Worm (Caenorhabditis elegans) whole organism, mixed stage, embryonic: ENCODE data around the gene skr-18.

Experiments used
- blmp-1 ChIP-seq: fragments of 150-350 bp; optimal IDR thresholded peaks from 2 replicates; lab custom pipeline; 2014; ENCODE audit warnings: missing biosample characterization, missing genetic modification characterization
- ceh-39 ChIP-seq: fragments of 150-350 bp; optimal IDR thresholded peaks from 2 replicates; lab custom pipeline; 2014; ENCODE audit warnings: missing biosample characterization, missing genetic modification characterization
- ceh-43 ChIP-seq: fragments of 200-800 bp; sonication (Bioruptor generic); optimal IDR thresholded peaks from 2 replicates; lab custom pipeline; 2018; ENCODE audit warnings: mild to moderate bottlenecking, missing genetic modification characterization, moderate library complexity, missing compliant biosample characterization
- ceh-83 ChIP-seq: fragments of 200-800 bp; sonication (Bioruptor generic); optimal IDR thresholded peaks from 2 replicates; lab custom pipeline; 2018; ENCODE audit warnings: mild to moderate bottlenecking, missing genetic modification characterization, missing compliant biosample characterization
- cnd-1 ChIP-seq: fragments of 200-800 bp; sonication (Bioruptor generic); optimal IDR thresholded peaks from 2 replicates; lab custom pipeline; 2018; ENCODE audit warnings: mild to moderate bottlenecking, missing genetic modification characterization, missing compliant biosample characterization
- drap-1 ChIP-seq: fragments of 200-800 bp; sonication (Bioruptor generic); optimal IDR thresholded peaks from 3 replicates; lab custom pipeline; 2018; ENCODE audit warnings: mild to moderate bottlenecking, missing genetic modification characterization, missing compliant biosample characterization
- elt-1 ChIP-seq: sonication (generic microtip); optimal IDR thresholded peaks from 2 replicates; lab custom pipeline; 2017; ENCODE audit warnings: missing genetic modification characterization, mild to moderate bottlenecking, missing compliant biosample characterization, antibody characterized with exemption, moderate library complexity, borderline replicate concordance; ENCODE audit not compliant: insufficient read depth
- elt-3 ChIP-seq: fragments of 150-350 bp; optimal IDR thresholded peaks from 2 replicates; lab custom pipeline; 2014; ENCODE audit warnings: missing biosample characterization, missing genetic modification characterization
- flh-1 ChIP-seq: fragments of 200-800 bp; sonication (Bioruptor generic); optimal IDR thresholded peaks from 2 replicates; lab custom pipeline; 2018; ENCODE audit warnings: mild to moderate bottlenecking, missing genetic modification characterization, moderate library complexity, missing compliant biosample characterization
- ham-2 ChIP-seq: fragments of 200-800 bp; sonication (Bioruptor generic); optimal IDR thresholded peaks from 2 replicates; lab custom pipeline; 2018; ENCODE audit warnings: mild to moderate bottlenecking, missing genetic modification characterization, missing compliant biosample characterization
- hlh-1 ChIP-seq: fragments of 150-350 bp; optimal IDR thresholded peaks from 2 replicates; lab custom pipeline; 2014; ENCODE audit warnings: missing biosample characterization, missing genetic modification reagents, missing genetic modification characterization
- lin-13 ChIP-seq: fragments of 150-350 bp; optimal IDR thresholded peaks from 2 replicates; lab custom pipeline; 2014; ENCODE audit warnings: missing biosample characterization, missing genetic modification characterization
- lin-32 ChIP-seq: fragments of 200-800 bp; sonication (Bioruptor generic); optimal IDR thresholded peaks from 2 replicates; lab custom pipeline; 2018; ENCODE audit warnings: mild to moderate bottlenecking, missing genetic modification characterization, missing compliant biosample characterization
- lsy-2 ChIP-seq: fragments of 150-350 bp; optimal IDR thresholded peaks from 2 replicates; lab custom pipeline; 2014; ENCODE audit warnings: missing biosample characterization, missing genetic modification characterization
- mab-5 ChIP-seq: fragments of 150-350 bp; optimal IDR thresholded peaks from 2 replicates; lab custom pipeline; 2014; ENCODE audit warnings: missing biosample characterization, missing genetic modification characterization
- mep-1 ChIP-seq: fragments of 150-350 bp; optimal IDR thresholded peaks from 2 replicates; lab custom pipeline; 2017; ENCODE audit warnings: missing biosample characterization, missing genetic modification reagents, missing genetic modification characterization, inconsistent platforms
- mls-2 ChIP-seq: sonication (generic microtip); optimal IDR thresholded peaks from 2 replicates; lab custom pipeline; 2016; ENCODE audit warnings: mild to moderate bottlenecking, missing genetic modification characterization, moderate library complexity, missing compliant biosample characterization
- nhr-12 ChIP-seq: fragments of 150-350 bp; optimal IDR thresholded peaks from 2 replicates; lab custom pipeline; 2014; ENCODE audit warnings: missing biosample characterization, missing genetic modification characterization
- nhr-2 ChIP-seq: fragments of 150-350 bp; optimal IDR thresholded peaks from 2 replicates; lab custom pipeline; 2014; ENCODE audit warnings: missing biosample characterization, missing genetic modification characterization
- nhr-76 ChIP-seq: sonication (generic microtip); optimal IDR thresholded peaks from 2 replicates; lab custom pipeline; 2017; ENCODE audit warnings: missing biosample characterization, missing genetic modification characterization
- pha-4 ChIP-seq: fragments of 150-350 bp; optimal IDR thresholded peaks from 2 replicates; lab custom pipeline; 2018; ENCODE audit warnings: missing biosample characterization, missing genetic modification reagents, missing genetic modification characterization
- snpc-4 ChIP-seq: fragments of 150-350 bp; optimal IDR thresholded peaks from 2 replicates; lab custom pipeline; 2014; ENCODE audit warnings: missing biosample characterization, missing genetic modification characterization
- sptf-1 ChIP-seq: sonication (generic microtip); optimal IDR thresholded peaks from 2 replicates; lab custom pipeline; 2017; ENCODE audit warnings: mild to moderate bottlenecking, missing genetic modification characterization, moderate library complexity, missing compliant biosample characterization
- tbx-8 ChIP-seq: fragments of 200-800 bp; sonication (Bioruptor generic); optimal IDR thresholded peaks from 2 replicates; lab custom pipeline; 2018; ENCODE audit warnings: mild to moderate bottlenecking, missing genetic modification characterization, moderate library complexity, missing compliant biosample characterization
- unc-120 ChIP-seq: sonication (generic microtip); optimal IDR thresholded peaks from 2 replicates; lab custom pipeline; 2017; ENCODE audit warnings: missing genetic modification characterization, missing compliant biosample characterization; ENCODE audit not compliant: poor library complexity, severe bottlenecking
- unc-39 ChIP-seq: fragments of 150-350 bp; optimal IDR thresholded peaks from 2 replicates; lab custom pipeline; 2014; ENCODE audit warnings: missing biosample characterization, missing genetic modification characterization
- unc-62 ChIP-seq: fragments of 150-350 bp; optimal IDR thresholded peaks from 2 replicates; lab custom pipeline; 2014; ENCODE audit warnings: missing biosample characterization, missing genetic modification reagents, missing genetic modification characterization
- ztf-11 ChIP-seq: fragments of 150-350 bp; optimal IDR thresholded peaks from 2 replicates; lab custom pipeline; 2014; ENCODE audit warnings: missing biosample characterization, missing genetic modification characterization

Gene skr-18

ce11 chrIV:817879-818278 lies 22.6 kb upstream of the skr-18 start:
- TF ChIP-seq unc-39 (no peak), nhr-76 (no peak), hlh-1 (tag; lab: Kevin White, UChicago) (no peak), drap-1 (GFP tag; lab: Kevin White, UChicago) (no peak), elt-3 (tag; lab: Kevin White, UChicago) (no peak), unc-62 (GFP tag; lab: Kevin White, UChicago) (no peak), snpc-4 (tag; lab: Kevin White, UChicago) (no peak), lsy-2 (tag; lab: Kevin White, UChicago) (no peak), mep-1 (tag; lab: Kevin White, UChicago) (no peak), lin-13 (no peak), flh-1 (GFP tag; lab: Kevin White, UChicago) (no peak), cnd-1 (tag; lab: Kevin White, UChicago) (no peak), ceh-43 (GFP tag; lab: Kevin White, UChicago) (no peak), blmp-1 (tag; lab: Kevin White, UChicago) (no peak)

- TF ChIP-seq nhr-12 (tag; lab: Kevin White, UChicago) (no peak), lin-32 (GFP tag; lab: Kevin White, UChicago) (no peak), lsy-2 (tag; lab: Kevin White, UChicago) (no peak), snpc-4 (tag; lab: Kevin White, UChicago) (no peak), tbx-8 (GFP tag; lab: Kevin White, UChicago) (no peak), ceh-43 (GFP tag; lab: Kevin White, UChicago) (no peak), flh-1 (GFP tag; lab: Kevin White, UChicago) (no peak), mep-1 (tag; lab: Kevin White, UChicago) (no peak)
These were observed 11.8 kb upstream of the skr-18 start, which contains the start of gene Y55F3BL.6 for ce11 chrIV:807027-807516. TSS of gene Y55F3BL.6 (minus strand) at chrIV:807077.

ce11 chrIV:805693-806092 lies 10.5 kb upstream of the skr-18 start:
- TF ChIP-seq mls-2 (tag; lab: Kevin White, UChicago): no peak
- TF ChIP-seq pha-4 (tag; lab: Kevin White, UChicago): no peak
- TF ChIP-seq mab-5 (tag; lab: Kevin White, UChicago): no peak
- no peak for TF ChIP-seq drap-1 (GFP tag; lab: Kevin White, UChicago)
- TF ChIP-seq ztf-11: no peak

ce11 chrIV:804802-805201 lies 9.6 kb upstream of the skr-18 start, which contains the start of gene Y55F3BL.4:
TSS of gene Y55F3BL.4 (plus strand) at chrIV:805102.
- TF ChIP-seq ztf-11 (no peak), ham-2 (no peak), blmp-1 (tag; lab: Kevin White, UChicago) (no peak), unc-62 (GFP tag; lab: Kevin White, UChicago) (no peak), mep-1 (tag; lab: Kevin White, UChicago) (no peak), sptf-1 (tag; lab: Kevin White, UChicago) (no peak), pha-4 (tag; lab: Kevin White, UChicago) (no peak), ceh-83 (GFP tag; lab: Kevin White, UChicago) (no peak), nhr-12 (tag; lab: Kevin White, UChicago) (no peak), unc-120 (tag; lab: Kevin White, UChicago) (no peak), unc-39 (no peak), nhr-2 (tag; lab: Kevin White, UChicago) (no peak), elt-3 (tag; lab: Kevin White, UChicago) (no peak), ceh-39 (tag; lab: Kevin White, UChicago) (no peak), elt-1 (no peak), mab-5 (tag; lab: Kevin White, UChicago) (no peak), hlh-1 (tag; lab: Kevin White, UChicago) (no peak), lsy-2 (tag; lab: Kevin White, UChicago) (no peak)

DNA sequence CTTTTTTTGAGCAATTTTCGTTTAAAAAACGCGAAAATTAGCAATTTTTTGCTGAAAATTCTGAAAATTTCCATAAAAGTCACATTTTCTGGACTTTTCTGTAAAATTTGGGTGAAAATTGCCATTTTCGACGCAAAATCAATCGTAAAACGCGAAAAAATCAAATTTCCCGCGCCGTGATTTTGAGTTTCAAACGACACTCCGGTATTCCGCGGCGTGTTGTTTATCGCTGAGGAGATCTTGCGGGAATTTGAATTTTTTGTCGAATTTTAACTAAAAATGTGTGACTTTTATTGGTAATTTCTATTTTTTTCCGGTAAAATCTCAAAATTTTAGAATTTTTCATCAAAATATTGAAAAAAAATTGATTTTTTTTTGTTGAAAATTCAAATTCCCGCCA lies 5.9 kb upstream of the skr-18 start:
- no peak for TF ChIP-seq ceh-39 (tag; lab: Kevin White, UChicago)
- no peak for TF ChIP-seq lsy-2 (tag; lab: Kevin White, UChicago)
- TF ChIP-seq unc-62 (GFP tag; lab: Kevin White, UChicago): no peak

- no peak for TF ChIP-seq snpc-4 (tag; lab: Kevin White, UChicago)
- TF ChIP-seq, all 35 proteins: peak for 0
These were observed 5.3 kb upstream of the skr-18 start, which contains the start of gene mrpl-46 for ce11 chrIV:800518-800917. TSS of gene mrpl-46 (plus strand) at chrIV:800818.
